Worm (Caenorhabditis elegans) whole organism, early embryonic: ENCODE results near the gene srh-266.

ENCODE experiments used
- B0310.2 ChIP-seq: sonication (generic microtip); optimal IDR thresholded peaks from 2 replicates; lab custom pipeline; 2016; ENCODE audit warnings: mild to moderate bottlenecking, missing genetic modification characterization, missing compliant biosample characterization
- aly-1 ChIP-seq: sonication (generic microtip); optimal IDR thresholded peaks from 2 replicates; lab custom pipeline; 2016; ENCODE audit warnings: missing genetic modification characterization, missing compliant biosample characterization
- ama-1 ChIP-seq: fragments of 150-350 bp; optimal IDR thresholded peaks from 2 replicates; lab custom pipeline; 2014
- ceh-13 ChIP-seq: fragments of 200-800 bp; sonication (Bioruptor generic); optimal IDR thresholded peaks from 2 replicates; lab custom pipeline; 2018; ENCODE audit warnings: mild to moderate bottlenecking, missing genetic modification characterization, missing compliant biosample characterization
- ceh-36 ChIP-seq: sonication (generic microtip); optimal IDR thresholded peaks from 2 replicates; lab custom pipeline; 2016; ENCODE audit warnings: missing genetic modification characterization, inconsistent platforms, missing compliant biosample characterization
- ets-7 ChIP-seq: sonication (generic microtip); optimal IDR thresholded peaks from 2 replicates; lab custom pipeline; 2016; ENCODE audit warnings: missing genotype, missing genetic modification characterization, missing compliant biosample characterization
- flt-1 ChIP-seq: fragments of 200-800 bp; sonication (Bioruptor generic); IDR thresholded peaks from 2 replicates; pipeline ENCODE4 v1.3.6; 2022; ENCODE audit warnings: missing genetic modification characterization, missing compliant biosample characterization
- hmbx-1 ChIP-seq: sonication (generic microtip); optimal IDR thresholded peaks from 2 replicates; lab custom pipeline; 2016; ENCODE audit warnings: mild to moderate bottlenecking, missing genetic modification characterization, missing compliant biosample characterization
- hmg-4 ChIP-seq: fragments of 200-800 bp; sonication (Bioruptor generic); optimal IDR thresholded peaks from 2 replicates; lab custom pipeline; 2018; ENCODE audit warnings: mild to moderate bottlenecking, missing genetic modification characterization, missing compliant biosample characterization
- pes-1 ChIP-seq: fragments of 200-800 bp; sonication (Bioruptor generic); IDR thresholded peaks from 2 replicates; pipeline ENCODE4 v1.3.6; 2022; ENCODE audit warnings: missing genetic modification reagents, missing genetic modification characterization, missing compliant biosample characterization
- scrt-1 ChIP-seq: fragments of 200-800 bp; sonication (Bioruptor generic); IDR thresholded peaks from 2 replicates; pipeline ENCODE4 v1.3.6; 2022; ENCODE audit warnings: missing genetic modification characterization, missing compliant biosample characterization
- sea-1 ChIP-seq: fragments of 200-800 bp; sonication (Bioruptor generic); conservative IDR thresholded peaks from 2 replicates; pipeline ENCODE4 v1.3.6; 2022; ENCODE audit warnings: missing genetic modification characterization, missing compliant biosample characterization
- tbx-11 ChIP-seq: fragments of 200-800 bp; sonication (Bioruptor generic); IDR thresholded peaks from 2 replicates; pipeline ENCODE4 v1.3.6; 2022; ENCODE audit warnings: missing genetic modification characterization, missing compliant biosample characterization
- tra-4 ChIP-seq: sonication (generic microtip); optimal IDR thresholded peaks from 2 replicates; lab custom pipeline; 2017; ENCODE audit warnings: missing genetic modification characterization, missing compliant biosample characterization

- TF ChIP-seq sea-1 (GFP tag; lab: Robert Waterston, UW): no peak
- no peak for TF ChIP-seq tra-4 (tag; lab: Kevin White, UChicago)
- no peak for TF ChIP-seq flt-1 (GFP tag; lab: Robert Waterston, UW)
- TF ChIP-seq scrt-1 (GFP tag; lab: Robert Waterston, UW): no peak
- no peak for TF ChIP-seq ets-7 (tag; lab: Kevin White, UChicago)
- no peak for TF ChIP-seq pes-1
- TF ChIP-seq ama-1 (lab: Kevin White, UChicago): no peak
- no peak for TF ChIP-seq aly-1 (tag; lab: Kevin White, UChicago)
- TF ChIP-seq B0310.2 (tag; lab: Kevin White, UChicago): no peak
- TF ChIP-seq ceh-36 (tag; lab: Kevin White, UChicago): no peak
- TF ChIP-seq hmg-4 (GFP tag; lab: Kevin White, UChicago): no peak
- TF ChIP-seq tbx-11: no peak
- TF ChIP-seq hmbx-1 (tag; lab: Kevin White, UChicago): no peak
- no peak for TF ChIP-seq ceh-13 (GFP tag; lab: Kevin White, UChicago)
Measured at ce11 chrV:702260-702659, 37.7 kb downstream of the srh-266 start, which contains the start of gene srbc-37.
